Fruit fly (Drosophila melanogaster): ENCODE measurements around the gene CG17026.

CG17026 gene

DNA sequence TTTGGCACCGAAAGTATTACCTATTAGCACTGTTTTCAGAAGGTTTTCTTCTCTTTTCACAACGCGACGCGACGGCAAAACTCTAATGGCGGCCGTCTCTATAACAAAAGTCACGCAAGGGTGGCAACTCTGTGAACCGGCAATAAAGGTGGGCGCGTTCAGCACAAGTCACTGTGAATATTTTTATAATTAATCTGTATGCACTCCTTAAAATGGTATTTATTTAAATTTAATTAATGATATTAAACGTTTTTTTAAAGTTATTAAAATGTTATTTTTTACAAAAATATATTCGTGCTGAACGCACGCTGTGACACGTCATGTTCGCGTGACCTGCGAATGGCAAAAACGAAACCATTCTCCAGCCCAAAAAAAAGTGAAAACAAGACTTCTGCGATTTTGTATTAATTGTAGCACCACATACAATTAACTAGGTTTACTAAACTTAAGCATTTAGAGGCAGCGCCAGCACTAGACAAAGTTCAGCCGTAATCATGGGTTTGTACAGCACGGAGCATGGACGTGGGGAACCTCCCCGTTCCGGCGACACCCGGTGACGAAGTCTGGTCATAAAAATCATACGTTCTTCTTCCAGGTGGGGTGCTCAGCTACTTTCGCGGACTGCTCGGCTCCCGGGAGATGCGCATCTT is 7.7 kb downstream of the CG17026 start, which contains the start of the genes brm and Arl1 (continued):
- peak; percentile 93 for TF ChIP-seq CG17802 (tag; optimal IDR thresholded peaks at IDR 0.05)
- TF ChIP-seq HHEX (GFP tag; optimal IDR thresholded peaks at IDR 0.05), result peak; percentile 98
- TF ChIP-seq CG15601 (tag; optimal IDR thresholded peaks at IDR 0.05), result peak; percentile 97
- TF ChIP-seq vfl (GFP tag; optimal IDR thresholded peaks at IDR 0.05), result peak; percentile 93
- peak; percentile 69 for TF ChIP-seq knrl (GFP tag; IDR thresholded peaks at IDR 0.05; ENCODE audit: partially characterized antibody)
- peak; percentile 93 for TF ChIP-seq ash1 (GFP tag; optimal IDR thresholded peaks at IDR 0.05)
- peak; percentile 92 for TF ChIP-seq CkIIα-i1 (GFP tag; IDR thresholded peaks at IDR 0.05)
- peak; percentile 75 for TF ChIP-seq fd102C (GFP tag; optimal IDR thresholded peaks at IDR 0.05)
- TF ChIP-seq CG4360 (GFP tag; IDR thresholded peaks at IDR 0.05), result peak; percentile 85
- peak; percentile 98 for TF ChIP-seq Sox102F (GFP tag; optimal IDR thresholded peaks at IDR 0.05)
- peak; percentile 88 for TF ChIP-seq CG17186 (GFP tag; optimal IDR thresholded peaks at IDR 0.05)
- TF ChIP-seq CG10366 (GFP tag; IDR thresholded peaks at IDR 0.05), result peak; percentile 99
- peak; percentile 97 for TF ChIP-seq Oli (tag; optimal IDR thresholded peaks at IDR 0.05)
- TF ChIP-seq unc-4 (GFP tag; IDR thresholded peaks at IDR 0.05; ENCODE audit: partially characterized antibody), result 0 out of 2 replicates have a peak, but pooled peaks have one; percentile 40
- TF ChIP-seq Hmr (GFP tag; optimal IDR thresholded peaks at IDR 0.05), result peak; percentile 97
- peak; percentile 98 for TF ChIP-seq ap (GFP tag; IDR thresholded peaks at IDR 0.05)
- TF ChIP-seq CG7271 (tag; optimal IDR thresholded peaks at IDR 0.05), result peak; percentile 97
- TF ChIP-seq ab (GFP tag; optimal IDR thresholded peaks at IDR 0.05), result peak; percentile 70
- TF ChIP-seq CG6689 (GFP tag; IDR thresholded peaks at IDR 0.05), result peak; percentile 99
- peak; percentile 72 for TF ChIP-seq CG1792 (GFP tag; optimal IDR thresholded peaks at IDR 0.05)
- TF ChIP-seq gce (GFP tag; IDR thresholded peaks at IDR 0.05), result peak; percentile 98
- TF ChIP-seq CG18476 (GFP tag; optimal IDR thresholded peaks at IDR 0.05), result peak; percentile 96
- TF ChIP-seq wek (GFP tag; optimal IDR thresholded peaks at IDR 0.05), result peak; percentile 72
- TF ChIP-seq CG4282 (GFP tag; optimal IDR thresholded peaks at IDR 0.05), result peak; percentile 51
- peak; percentile 98 for TF ChIP-seq otp (GFP tag; IDR thresholded peaks at IDR 0.05)
- TF ChIP-seq Ets97D (GFP tag; optimal IDR thresholded peaks at IDR 0.05), result peak; percentile 85
- peak; percentile 98 for TF ChIP-seq sens-2 (GFP tag; IDR thresholded peaks at IDR 0.05)
- TF ChIP-seq CG2116 (GFP tag; optimal IDR thresholded peaks at IDR 0.05), result peak; percentile 87
- peak; percentile 96 for TF ChIP-seq tap (tag; optimal IDR thresholded peaks at IDR 0.05)
- peak; percentile 97 for TF ChIP-seq wdn (GFP tag; IDR thresholded peaks at IDR 0.05)
- peak; percentile 98 for TF ChIP-seq CG13296 (GFP tag; optimal IDR thresholded peaks at IDR 0.05)
- TF ChIP-seq CG9609 (GFP tag; optimal IDR thresholded peaks at IDR 0.05), result peak; percentile 84
- TF ChIP-seq CG9817 (tag; optimal IDR thresholded peaks at IDR 0.05), result peak; percentile 99
- peak; percentile 20 for TF ChIP-seq en (GFP tag; optimal IDR thresholded peaks at IDR 0.05)
- TF ChIP-seq Atf-2 (GFP tag; optimal IDR thresholded peaks at IDR 0.05), result peak; percentile 73
- TF ChIP-seq Poxn (GFP tag; IDR thresholded peaks at IDR 0.05), result peak; percentile 97
- TF ChIP-seq bowl (GFP tag; IDR thresholded peaks at IDR 0.05), result peak; percentile 97
- TF ChIP-seq CG2889 (GFP tag; IDR thresholded peaks at IDR 0.05), result peak; percentile 98
- TF ChIP-seq Hand (GFP tag; optimal IDR thresholded peaks at IDR 0.05), result peak; percentile 93
- peak; percentile 98 for TF ChIP-seq Optix (GFP tag; IDR thresholded peaks at IDR 0.05)
- peak; percentile 93 for TF ChIP-seq CG3065 (GFP tag; optimal IDR thresholded peaks at IDR 0.05)
- TF ChIP-seq Chrac-16 (GFP tag; optimal IDR thresholded peaks at IDR 0.05), result peak; percentile 98
- peak; percentile 95 for TF ChIP-seq Sox100B (GFP tag; optimal IDR thresholded peaks at IDR 0.05)
- peak; percentile 99 for TF ChIP-seq CG11456 (GFP tag; IDR thresholded peaks at IDR 0.05)
- peak; percentile 91 for TF ChIP-seq HLH54F (GFP tag; optimal IDR thresholded peaks at IDR 0.05)
- peak; percentile 75 for TF ChIP-seq luna (GFP tag; optimal IDR thresholded peaks at IDR 0.05)
- TF ChIP-seq chm (GFP tag; IDR thresholded peaks at IDR 0.05), result peak; percentile 97
- TF ChIP-seq prd (optimal IDR thresholded peaks at IDR 0.05), result no peak
- peak; percentile 99 for TF ChIP-seq prd (GFP tag; IDR thresholded peaks at IDR 0.05)
- peak; percentile 83 for TF ChIP-seq Hmx (GFP tag; optimal IDR thresholded peaks at IDR 0.05)

Data from whole organism, embryonic.